Worm (Caenorhabditis elegans) whole organism, midembryonic: ENCODE results near the gene nhr-108.

Experiments used
- T22C8.4 ChIP-seq: fragments of 200-800 bp; sonication (Bioruptor generic); IDR thresholded peaks from 2 replicates; pipeline ENCODE4 v1.3.6; 2022; ENCODE audit warnings: missing genetic modification characterization, missing compliant biosample characterization
- cog-1 ChIP-seq: sonication (generic microtip); optimal IDR thresholded peaks from 2 replicates; lab custom pipeline; 2016; ENCODE audit warnings: missing genetic modification characterization, missing compliant biosample characterization
- flt-1 ChIP-seq: fragments of 200-800 bp; sonication (Bioruptor generic); IDR thresholded peaks from 2 replicates; pipeline ENCODE4 v1.3.6; 2022; ENCODE audit warnings: missing genetic modification characterization, missing compliant biosample characterization
- klf-2 ChIP-seq: fragments of 200-800 bp; sonication (Bioruptor generic); conservative IDR thresholded peaks from 2 replicates; pipeline ENCODE4 v1.3.6; 2022; ENCODE audit warnings: missing genetic modification reagents, missing genetic modification characterization, missing compliant biosample characterization
- med-1 ChIP-seq: sonication (generic microtip); optimal IDR thresholded peaks from 2 replicates; lab custom pipeline; 2017; ENCODE audit warnings: missing genetic modification characterization, mild to moderate bottlenecking, missing compliant biosample characterization, antibody characterized with exemption, missing genetic modification reagents; ENCODE audit not compliant: insufficient read depth
- ref-1 ChIP-seq: fragments of 200-800 bp; sonication (Bioruptor generic); conservative IDR thresholded peaks from 2 replicates; pipeline ENCODE4 v1.3.6; 2022; ENCODE audit warnings: missing genetic modification reagents, missing genetic modification characterization, missing compliant biosample characterization
- tab-1 ChIP-seq: fragments of 200-800 bp; sonication (Bioruptor generic); IDR thresholded peaks from 2 replicates; pipeline ENCODE4 v1.3.6; 2022; ENCODE audit warnings: missing genetic modification characterization, missing compliant biosample characterization
- ztf-23 ChIP-seq: fragments of 200-800 bp; sonication (Bioruptor generic); IDR thresholded peaks from 2 replicates; pipeline ENCODE4 v1.3.6; 2022; ENCODE audit warnings: missing genetic modification reagents, missing genetic modification characterization, missing compliant biosample characterization
- ztf-29 ChIP-seq: fragments of 200-800 bp; sonication (Bioruptor generic); IDR thresholded peaks from 2 replicates; pipeline ENCODE4 v1.3.6; 2022; ENCODE audit warnings: missing genetic modification reagents, missing genetic modification characterization, missing compliant biosample characterization

The nhr-108 gene

DNA sequence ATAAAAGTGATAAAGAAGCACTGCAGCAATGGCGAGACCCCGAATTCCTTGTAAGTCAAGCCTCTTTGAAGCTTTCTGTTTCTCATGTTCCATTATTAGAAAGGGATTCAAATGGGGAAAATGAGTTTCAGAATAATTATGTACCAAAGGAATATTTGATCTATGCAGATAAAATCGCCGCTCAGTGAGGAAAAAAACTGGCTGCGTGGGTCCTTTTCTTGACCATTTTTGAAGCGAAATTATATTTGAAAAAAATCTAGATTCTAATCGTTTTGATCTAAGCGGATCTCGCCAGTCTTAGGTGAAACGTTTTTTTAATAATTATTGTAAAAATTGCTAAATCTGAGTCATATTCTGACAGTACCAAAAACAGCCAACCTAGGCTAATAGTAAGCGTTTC lies 39.6 kb downstream of the nhr-108 start, which contains the start of gene oac-42:
Gene oac-42 (minus strand): TSS at position 101 of the 400 bp plus-strand sequence.
- TF ChIP-seq ref-1 (GFP tag; lab: Robert Waterston, UW): no peak
- no peak for TF ChIP-seq T22C8.4 (GFP tag; lab: Robert Waterston, UW)
- TF ChIP-seq ztf-23 (GFP tag; lab: Robert Waterston, UW): no peak
- TF ChIP-seq cog-1 (tag; lab: Kevin White, UChicago): no peak
- no peak for TF ChIP-seq ztf-29
- no peak for TF ChIP-seq tab-1 (GFP tag; lab: Robert Waterston, UW)
- no peak for TF ChIP-seq flt-1 (GFP tag; lab: Robert Waterston, UW)
- TF ChIP-seq med-1 (GFP tag; lab: Kevin White, UChicago): no peak
- no peak for TF ChIP-seq klf-2 (GFP tag; lab: Robert Waterston, UW)

DNA sequence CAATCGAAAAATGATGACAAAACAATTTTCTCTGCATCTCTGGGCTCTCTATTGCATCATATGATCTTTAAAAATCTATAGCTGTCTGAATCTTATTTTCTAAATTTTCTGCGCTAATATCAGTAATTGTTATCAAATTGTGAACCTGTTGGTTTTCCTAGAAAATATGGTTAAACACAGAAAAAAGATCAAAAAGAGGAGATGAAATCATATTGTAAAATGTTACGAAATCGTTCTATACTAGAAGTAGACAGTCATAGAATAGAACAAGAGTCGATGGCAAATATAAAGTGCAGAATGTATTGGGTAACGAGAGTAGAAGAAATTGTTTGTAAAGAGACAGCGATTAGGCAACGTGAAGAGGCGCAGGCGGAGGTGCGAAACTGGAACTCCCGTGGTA lies 43.6 kb downstream of the nhr-108 start:
- TF ChIP-seq ztf-23 (GFP tag; lab: Robert Waterston, UW) (no peak), T22C8.4 (GFP tag; lab: Robert Waterston, UW) (no peak), tab-1 (GFP tag; lab: Robert Waterston, UW) (no peak), cog-1 (tag; lab: Kevin White, UChicago) (no peak), ref-1 (GFP tag; lab: Robert Waterston, UW) (no peak)

DNA sequence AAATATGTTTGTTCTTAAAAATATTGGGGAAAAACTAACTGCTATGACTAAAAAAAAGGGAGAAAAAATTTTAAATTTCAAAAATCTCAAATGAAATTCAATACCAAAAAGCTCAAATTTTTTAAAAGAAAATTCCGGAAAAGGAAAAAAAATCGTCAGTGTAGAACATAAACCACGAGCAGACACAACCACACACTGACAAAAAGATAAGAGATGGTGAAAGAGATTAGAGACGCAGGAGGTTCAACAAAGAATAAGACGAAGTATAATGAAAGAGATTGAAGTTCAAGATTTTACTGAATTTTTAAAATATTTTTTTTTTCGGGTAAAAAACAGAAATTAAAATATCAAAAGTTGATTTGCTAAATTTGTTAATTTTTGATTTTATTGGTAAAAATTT lies 44.2 kb downstream of the nhr-108 start:
- TF ChIP-seq ztf-29: no peak
- no peak for TF ChIP-seq ref-1 (GFP tag; lab: Robert Waterston, UW)
- TF ChIP-seq T22C8.4 (GFP tag; lab: Robert Waterston, UW): no peak
- no peak for TF ChIP-seq flt-1 (GFP tag; lab: Robert Waterston, UW)
- TF ChIP-seq med-1 (GFP tag; lab: Kevin White, UChicago): no peak
- TF ChIP-seq klf-2 (GFP tag; lab: Robert Waterston, UW): no peak
- no peak for TF ChIP-seq ztf-23 (GFP tag; lab: Robert Waterston, UW)
- no peak for TF ChIP-seq cog-1 (tag; lab: Kevin White, UChicago)
- no peak for TF ChIP-seq tab-1 (GFP tag; lab: Robert Waterston, UW)

DNA sequence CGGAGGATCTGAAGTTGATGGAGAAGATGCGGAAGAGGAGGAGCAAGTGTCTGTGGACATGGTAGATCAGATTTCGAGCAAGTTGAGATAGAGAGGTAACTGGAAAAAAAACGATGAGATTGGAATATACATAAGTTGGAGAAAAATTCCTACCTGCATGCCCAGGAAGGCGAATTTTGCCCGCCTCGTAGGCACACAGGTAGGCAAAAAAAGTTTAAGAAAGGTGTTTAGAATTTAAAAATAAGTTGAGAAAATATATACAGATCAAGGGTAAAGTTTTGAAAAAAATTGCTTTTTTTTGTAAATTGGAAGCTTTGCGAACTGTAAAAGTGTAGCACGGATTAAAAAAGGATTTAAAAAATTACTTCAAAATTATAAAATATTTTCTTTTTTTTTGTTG lies 44.8 kb downstream of the nhr-108 start, which contains the start of gene nhr-84:
Gene nhr-84 (minus strand): TSS at position 101 of the 400 bp plus-strand sequence.
- TF ChIP-seq med-1 (GFP tag; lab: Kevin White, UChicago): no peak
- TF ChIP-seq ztf-23 (GFP tag; lab: Robert Waterston, UW): no peak
- no peak for TF ChIP-seq ref-1 (GFP tag; lab: Robert Waterston, UW)
- TF ChIP-seq T22C8.4 (GFP tag; lab: Robert Waterston, UW): no peak
- no peak for TF ChIP-seq ztf-29
- TF ChIP-seq flt-1 (GFP tag; lab: Robert Waterston, UW): no peak
- TF ChIP-seq cog-1 (tag; lab: Kevin White, UChicago): no peak
- no peak for TF ChIP-seq tab-1 (GFP tag; lab: Robert Waterston, UW)
- TF ChIP-seq klf-2 (GFP tag; lab: Robert Waterston, UW): no peak

DNA sequence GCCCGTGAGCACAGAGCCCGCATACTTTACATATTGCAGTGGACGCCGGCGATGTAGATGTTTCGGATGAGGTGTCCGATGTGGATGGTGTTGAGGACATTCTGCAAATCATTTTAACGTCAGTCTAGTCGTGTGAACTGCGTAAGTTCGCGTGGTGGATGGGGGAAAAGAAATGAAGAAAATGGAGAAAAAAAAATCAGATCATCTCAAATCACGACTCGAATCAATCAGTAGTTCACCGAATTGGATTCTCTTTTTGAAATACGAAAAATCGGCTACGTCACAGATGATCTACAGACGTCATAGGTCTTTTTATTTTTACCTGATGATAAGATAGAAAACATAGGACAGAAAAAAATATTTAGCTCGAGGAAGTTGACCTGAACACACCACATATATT lies 48.0 kb downstream of the nhr-108 start, which contains the start of gene nhr-102:
Gene nhr-102 (minus strand): TSS at position 101 of the 400 bp plus-strand sequence.
- TF ChIP-seq klf-2 (GFP tag; lab: Robert Waterston, UW): no peak
- TF ChIP-seq flt-1 (GFP tag; lab: Robert Waterston, UW): no peak
- TF ChIP-seq T22C8.4 (GFP tag; lab: Robert Waterston, UW): no peak
- TF ChIP-seq ref-1 (GFP tag; lab: Robert Waterston, UW): no peak
- no peak for TF ChIP-seq med-1 (GFP tag; lab: Kevin White, UChicago)

DNA sequence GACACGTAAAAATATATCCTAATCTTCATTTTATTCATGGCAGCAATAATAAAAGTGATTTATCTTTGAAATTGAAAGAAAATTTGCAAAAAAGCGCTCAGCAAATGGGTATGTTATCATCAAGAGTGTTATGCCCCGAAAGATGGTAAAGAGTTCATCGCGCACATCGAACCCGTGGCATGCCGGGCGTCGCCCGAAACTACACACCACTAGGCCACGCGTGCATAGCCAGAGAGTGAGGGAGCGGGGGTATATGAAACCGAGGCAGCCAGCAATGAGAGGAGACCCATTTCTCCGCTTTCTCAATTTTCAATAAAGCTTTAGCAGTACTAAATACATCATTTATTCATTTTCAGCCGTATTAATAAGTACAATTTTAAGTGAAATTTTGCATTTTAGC lies 50.5 kb downstream of the nhr-108 start:
- TF ChIP-seq med-1 (GFP tag; lab: Kevin White, UChicago): peak; percentile 91
- peak; percentile 99 for TF ChIP-seq ztf-23 (GFP tag; lab: Robert Waterston, UW)
- TF ChIP-seq tab-1 (GFP tag; lab: Robert Waterston, UW): peak; percentile 100
- TF ChIP-seq cog-1 (tag; lab: Kevin White, UChicago): peak; percentile 96
- peak; percentile 99 for TF ChIP-seq klf-2 (GFP tag; lab: Robert Waterston, UW)
- peak; percentile 99 for TF ChIP-seq T22C8.4 (GFP tag; lab: Robert Waterston, UW)
- peak; percentile 100 for TF ChIP-seq ref-1 (GFP tag; lab: Robert Waterston, UW)
- TF ChIP-seq ztf-29: peak; percentile 100
- TF ChIP-seq flt-1 (GFP tag; lab: Robert Waterston, UW): peak; percentile 99
